Worm (Caenorhabditis elegans): ENCODE measurements around the gene bet-2.

The bet-2 gene

ce11 chrX:10618619-10619130, 49.6 kb downstream of the bet-2 start:
- TF ChIP-seq F13H6.1 (tag; optimal IDR thresholded peaks at IDR 0.05): peak; percentile 63
- TF ChIP-seq alr-1 (tag; optimal IDR thresholded peaks at IDR 0.05): no peak

- TF ChIP-seq snpc-4 (tag; optimal IDR thresholded peaks at IDR 0.05): no peak
- TF ChIP-seq aly-2 (tag; optimal IDR thresholded peaks at IDR 0.05): no peak
- TF ChIP-seq skn-1 (tag; optimal IDR thresholded peaks at IDR 0.05): no peak
- no peak for TF ChIP-seq ZK546.5 (tag; optimal IDR thresholded peaks at IDR 0.05)
- TF ChIP-seq crh-2 (tag; optimal IDR thresholded peaks at IDR 0.05): no peak
- no peak for TF ChIP-seq nhr-25 (tag; optimal IDR thresholded peaks at IDR 0.05)
- no peak for TF ChIP-seq ztf-4 (tag; optimal IDR thresholded peaks at IDR 0.05)
- no peak for TF ChIP-seq nhr-77 (tag; optimal IDR thresholded peaks at IDR 0.05)
- TF ChIP-seq ztf-1 (GFP tag; conservative IDR thresholded peaks at IDR 0.05): no peak
Observed at ce11 chrX:10619554-10620199, 50.6 kb downstream of the bet-2 start.

- TF ChIP-seq nhr-129 (tag; optimal IDR thresholded peaks at IDR 0.05): no peak
- no peak for TF ChIP-seq gmeb-1 (tag; optimal IDR thresholded peaks at IDR 0.05)
- TF ChIP-seq lin-39 (tag; optimal IDR thresholded peaks at IDR 0.05): no peak
- no peak for TF ChIP-seq ZK546.5 (tag; optimal IDR thresholded peaks at IDR 0.05)
- no peak for TF ChIP-seq ceh-16 (tag; optimal IDR thresholded peaks at IDR 0.05)
- no peak for TF ChIP-seq F13H6.1 (tag; optimal IDR thresholded peaks at IDR 0.05)
- TF ChIP-seq lsy-2 (tag; optimal IDR thresholded peaks at IDR 0.05): no peak
- no peak for TF ChIP-seq skn-1 (tag; optimal IDR thresholded peaks at IDR 0.05)
Observed at ce11 chrX:10622607-10623006, 53.5 kb downstream of the bet-2 start.

- TF ChIP-seq nhr-129 (tag; optimal IDR thresholded peaks at IDR 0.05) (peak; percentile 9), mbf-1 (tag; optimal IDR thresholded peaks at IDR 0.05) (no peak), C34F6.9 (tag; optimal IDR thresholded peaks at IDR 0.05) (peak; percentile 18)
Observed at ce11 chrX:10623119-10623518, 54.0 kb downstream of the bet-2 start.

- TF ChIP-seq nhr-129 (tag; optimal IDR thresholded peaks at IDR 0.05) (peak; percentile 51), nhr-21 (tag; optimal IDR thresholded peaks at IDR 0.05) (no peak), elt-1 (tag; optimal IDR thresholded peaks at IDR 0.05) (no peak), nhr-23 (tag; optimal IDR thresholded peaks at IDR 0.05) (no peak), F13H6.1 (tag; optimal IDR thresholded peaks at IDR 0.05) (peak; percentile 18), ztf-11 (tag; optimal IDR thresholded peaks at IDR 0.05) (no peak), lsy-2 (tag; optimal IDR thresholded peaks at IDR 0.05) (peak in 1 of 2 experiments; percentile 5), C34F6.9 (tag; optimal IDR thresholded peaks at IDR 0.05) (peak; percentile 39), sem-4 (tag; optimal IDR thresholded peaks at IDR 0.05) (peak; percentile 9), Y55F3AM.14 (GFP tag; optimal IDR thresholded peaks at IDR 0.05) (no peak), nhr-12 (tag; optimal IDR thresholded peaks at IDR 0.05) (no peak), fos-1 (tag; optimal IDR thresholded peaks at IDR 0.05) (peak; percentile 36)
Observed at ce11 chrX:10624157-10624623, 55.1 kb downstream of the bet-2 start, which contains the start of gene abl-1. TSS of gene abl-1 (minus strand) at chrX:10624207.

All from whole organism, L2 larva.